Fruit fly (Drosophila melanogaster) whole organism, embryonic: ENCODE measurements around the gene CG32137.

ENCODE experiments used
- Aef1 ChIP-seq: fragments of 200-800 bp; sonication (Bioruptor generic); IDR thresholded peaks from 3 replicates; pipeline ENCODE4 v1.3.6; 2022; ENCODE audit warnings: missing biosample characterization, missing genetic modification characterization
- CG10147 ChIP-seq: fragments of 200-800 bp; sonication (Bioruptor generic); optimal IDR thresholded peaks from 2 replicates; lab custom pipeline; 2019; ENCODE audit warnings: missing biosample characterization, mild to moderate bottlenecking, missing genetic modification characterization, moderate library complexity
- CG1233 ChIP-seq: fragments of 200-800 bp; sonication (Bioruptor generic); optimal IDR thresholded peaks from 4 replicates; lab custom pipeline; 2018; ENCODE audit warnings: missing biosample characterization, mild to moderate bottlenecking, missing genetic modification characterization
- CG14441 ChIP-seq: fragments of 200-800 bp; sonication (Bioruptor generic); IDR thresholded peaks from 2 replicates; pipeline ENCODE4 v1.3.6; 2022; ENCODE audit warnings: missing biosample characterization, missing genetic modification characterization
- CG14710 ChIP-seq: fragments of 200-800 bp; sonication (Bioruptor generic); optimal IDR thresholded peaks from 3 replicates; lab custom pipeline; 2019; ENCODE audit warnings: missing biosample characterization, mild to moderate bottlenecking, missing genetic modification characterization, moderate library complexity
- CG15269 ChIP-seq: fragments of 200-800 bp; sonication (Bioruptor generic); optimal IDR thresholded peaks from 2 replicates; lab custom pipeline; 2018; ENCODE audit warnings: missing biosample characterization, mild to moderate bottlenecking, missing genetic modification characterization, moderate library complexity
- CG18262 ChIP-seq: fragments of 200-800 bp; optimal IDR thresholded peaks from 3 replicates; lab custom pipeline; 2019; ENCODE audit warnings: missing biosample characterization, mild to moderate bottlenecking, missing genetic modification characterization, moderate library complexity
- CG18476 ChIP-seq: fragments of 200-800 bp; sonication (Bioruptor generic); optimal IDR thresholded peaks from 2 replicates; lab custom pipeline; 2016; ENCODE audit warnings: missing biosample characterization, mild to moderate bottlenecking, missing genetic modification characterization
- CG2712 ChIP-seq: fragments of 200-800 bp; optimal IDR thresholded peaks from 3 replicates; lab custom pipeline; 2019; ENCODE audit warnings: missing biosample characterization, mild to moderate bottlenecking, missing genetic modification characterization, moderate library complexity
- CG30403 ChIP-seq: fragments of 200-800 bp; sonication (Bioruptor generic); optimal IDR thresholded peaks from 3 replicates; lab custom pipeline; 2016; ENCODE audit warnings: missing biosample characterization, missing genetic modification characterization
- CG31441 ChIP-seq: fragments of 200-800 bp; sonication (Bioruptor generic); IDR thresholded peaks from 2 replicates; pipeline ENCODE4 v1.3.6; 2022; ENCODE audit warnings: missing biosample characterization, missing genetic modification characterization
- CG3407 ChIP-seq: fragments of 200-800 bp; sonication (Bioruptor generic); optimal IDR thresholded peaks from 2 replicates; lab custom pipeline; 2018; ENCODE audit warnings: missing biosample characterization, mild to moderate bottlenecking, missing genetic modification characterization
- CG43689 ChIP-seq: fragments of 200-800 bp; sonication (Bioruptor generic); IDR thresholded peaks from 2 replicates; pipeline ENCODE4 v1.3.6; 2022; ENCODE audit warnings: missing biosample characterization, missing genetic modification characterization
- CG7556 ChIP-seq: fragments of 200-800 bp; sonication (Bioruptor generic); optimal IDR thresholded peaks from 2 replicates; lab custom pipeline; 2017; ENCODE audit warnings: missing biosample characterization, mild to moderate bottlenecking, missing genetic modification characterization
- CG8281 ChIP-seq: fragments of 200-800 bp; sonication (Bioruptor generic); optimal IDR thresholded peaks from 2 replicates; lab custom pipeline; 2018; ENCODE audit warnings: missing biosample characterization, mild to moderate bottlenecking, missing genetic modification characterization, moderate library complexity
- CG9609 ChIP-seq: fragments of 200-800 bp; sonication (Bioruptor generic); optimal IDR thresholded peaks from 3 replicates; lab custom pipeline; 2016; ENCODE audit warnings: missing biosample characterization, missing genetic modification characterization
- Drgx ChIP-seq: fragments of 200-800 bp; sonication (Bioruptor generic); IDR thresholded peaks from 2 replicates; pipeline ENCODE4 v1.3.6; 2022; ENCODE audit warnings: missing biosample characterization, missing genetic modification characterization
- ERR ChIP-seq: fragments of 200-800 bp; sonication (Bioruptor generic); optimal IDR thresholded peaks from 2 replicates; lab custom pipeline; 2016; ENCODE audit warnings: missing biosample characterization, missing genetic modification characterization
- Eip74EF ChIP-seq, 2 experiments: fragments of 200-800 bp in 1 of 2; fragments of >200 bp in 1 of 2; sonication (Bioruptor generic) in 1 of 2; optimal IDR thresholded peaks; 2 replicates each; lab custom pipeline; 2017 to 2019; ENCODE audit warnings: missing biosample characterization in 2 of 2, missing genetic modification characterization in 2 of 2, mild to moderate bottlenecking in 1 of 2, moderate library complexity in 1 of 2
- Fer1 ChIP-seq: fragments of 200-800 bp; sonication (Bioruptor generic); optimal IDR thresholded peaks from 2 replicates; lab custom pipeline; 2017; ENCODE audit warnings: missing biosample characterization, mild to moderate bottlenecking, missing genetic modification characterization
- GATAe ChIP-seq: fragments of 200-800 bp; sonication (Bioruptor generic); conservative IDR thresholded peaks from 2 replicates; pipeline ENCODE4 v1.3.6; 2022; ENCODE audit warnings: missing biosample characterization, missing genetic modification characterization
- Hmr ChIP-seq: fragments of 200-800 bp; sonication (Bioruptor generic); optimal IDR thresholded peaks from 3 replicates; lab custom pipeline; 2017; ENCODE audit warnings: mild to moderate bottlenecking, missing biosample characterization, missing genetic modification reagents, missing genetic modification characterization
- Hr3 ChIP-seq: fragments of 200-800 bp; sonication (Bioruptor generic); optimal IDR thresholded peaks from 3 replicates; lab custom pipeline; 2016; ENCODE audit warnings: missing biosample characterization, missing genetic modification characterization
- Hr51 ChIP-seq, 2 experiments: fragments of 200-800 bp; sonication (Bioruptor generic); optimal IDR thresholded peaks; 2 replicates in 1 of 2; 3 replicates in 1 of 2; lab custom pipeline; 2016 to 2018; ENCODE audit warnings: missing biosample characterization in 2 of 2, missing genetic modification characterization in 2 of 2, mild to moderate bottlenecking in 1 of 2, moderate library complexity in 1 of 2
- Med ChIP-seq: fragments of 200-800 bp; sonication (Bioruptor generic); peaks from one replicate; lab custom pipeline; 2016; ENCODE audit warnings: missing biosample characterization, missing genetic modification characterization, mild to moderate bottlenecking, inconsistent platforms, moderate library complexity
- Mes4 ChIP-seq: fragments of 200-800 bp; sonication (Bioruptor generic); optimal IDR thresholded peaks from 2 replicates; lab custom pipeline; 2016; ENCODE audit warnings: missing biosample characterization, missing genetic modification characterization
- NfI ChIP-seq: fragments of 200-800 bp; sonication (Bioruptor generic); optimal IDR thresholded peaks from 3 replicates; lab custom pipeline; 2018; ENCODE audit warnings: missing biosample characterization, mild to moderate bottlenecking, missing genetic modification characterization, moderate library complexity
- Oli ChIP-seq: fragments of 200-800 bp; sonication (Bioruptor generic); optimal IDR thresholded peaks from 2 replicates; lab custom pipeline; 2018; ENCODE audit warnings: missing biosample characterization, mild to moderate bottlenecking, missing genetic modification characterization, moderate library complexity
- Sox100B ChIP-seq: fragments of 200-800 bp; sonication (Bioruptor generic); optimal IDR thresholded peaks from 3 replicates; lab custom pipeline; 2018; ENCODE audit warnings: missing biosample characterization, mild to moderate bottlenecking, missing genetic modification characterization
- Ssrp ChIP-seq: fragments of 200-800 bp; sonication (Bioruptor generic); optimal IDR thresholded peaks from 2 replicates; lab custom pipeline; 2018; ENCODE audit warnings: missing biosample characterization, mild to moderate bottlenecking, missing genetic modification characterization, moderate library complexity
- Trl ChIP-seq, 3 experiments: fragments of >200 bp in 2 of 3; fragments of 200-800 bp in 1 of 3; sonication (Bioruptor generic) in 1 of 3; optimal IDR thresholded peaks; 2 replicates in 1 of 3; 3 replicates in 2 of 3; lab custom pipeline; 2016 to 2017; ENCODE audit warnings: missing biosample characterization in 1 of 3, missing genetic modification characterization in 1 of 3
- Xbp1 ChIP-seq: fragments of 200-800 bp; sonication (Bioruptor generic); optimal IDR thresholded peaks from 3 replicates; lab custom pipeline; 2016; ENCODE audit warnings: missing biosample characterization, mild to moderate bottlenecking, missing genetic modification characterization
- ap ChIP-seq: fragments of 200-800 bp; sonication (Bioruptor generic); IDR thresholded peaks from 2 replicates; pipeline ENCODE4 v1.3.6; 2022; ENCODE audit warnings: missing biosample characterization, missing genetic modification characterization
- chif ChIP-seq, 2 experiments: fragments of 200-800 bp; sonication (Bioruptor generic); optimal IDR thresholded peaks; 3 replicates each; lab custom pipeline; 2016; ENCODE audit warnings: missing biosample characterization in 2 of 2, missing genetic modification characterization in 2 of 2
- cwo ChIP-seq: fragments of 200-800 bp; sonication (Bioruptor generic); optimal IDR thresholded peaks from 3 replicates; lab custom pipeline; 2017; ENCODE audit warnings: missing biosample characterization, missing genetic modification characterization, mild to moderate bottlenecking, moderate library complexity, missing genetic modification reagents
- dysf ChIP-seq: fragments of 200-800 bp; sonication (Bioruptor generic); IDR thresholded peaks from 3 replicates; pipeline ENCODE4 v1.3.6; 2022; ENCODE audit warnings: missing biosample characterization, missing genetic modification characterization
- emc ChIP-seq: fragments of 200-800 bp; sonication (Bioruptor generic); optimal IDR thresholded peaks from 2 replicates; lab custom pipeline; 2016; ENCODE audit warnings: missing biosample characterization, missing genetic modification characterization
- eve ChIP-seq, 2 experiments: fragments of >200 bp; optimal IDR thresholded peaks; 2 replicates each; lab custom pipeline; 2017; ENCODE audit warnings: missing biosample characterization in 2 of 2, missing genetic modification characterization in 2 of 2
- h ChIP-seq: fragments of >200 bp; optimal IDR thresholded peaks from 2 replicates; lab custom pipeline; 2017
- hth ChIP-seq: fragments of >200 bp; optimal IDR thresholded peaks from 2 replicates; lab custom pipeline; 2017; ENCODE audit warnings: inconsistent platforms
- ind ChIP-seq: fragments of 200-800 bp; sonication (Bioruptor generic); optimal IDR thresholded peaks from 3 replicates; lab custom pipeline; 2016; ENCODE audit warnings: missing biosample characterization, missing genetic modification characterization
- nau ChIP-seq: fragments of 200-800 bp; sonication (Bioruptor generic); optimal IDR thresholded peaks from 3 replicates; lab custom pipeline; 2017; ENCODE audit warnings: missing biosample characterization, mild to moderate bottlenecking, missing genetic modification characterization, missing genetic modification reagents
- pan ChIP-seq, 4 experiments: fragments of >200 bp in 3 of 4; fragments of 200-800 bp in 1 of 4; sonication (Bioruptor generic) in 1 of 4; optimal IDR thresholded peaks in 3 of 4; IDR thresholded peaks in 1 of 4; 2 replicates each; pipeline versions ENCODE4 v1.3.6 to Lab custom; 2017 to 2022; ENCODE audit warnings: missing biosample characterization in 2 of 4, missing genetic modification characterization in 2 of 4, mixed read lengths in 1 of 4
- prd ChIP-seq, 3 experiments: fragments of >200 bp in 2 of 3; fragments of 200-800 bp in 1 of 3; sonication (Bioruptor generic) in 1 of 3; optimal IDR thresholded peaks in 2 of 3; IDR thresholded peaks in 1 of 3; 2 replicates in 2 of 3; 3 replicates in 1 of 3; pipeline versions ENCODE4 v1.3.6 to Lab custom; 2017 to 2022; ENCODE audit warnings: missing biosample characterization in 1 of 3, missing genetic modification characterization in 1 of 3
- so ChIP-seq: fragments of 200-800 bp; sonication (Bioruptor generic); IDR thresholded peaks from 3 replicates; pipeline ENCODE4 v1.3.6; 2022; ENCODE audit warnings: missing biosample characterization, missing genetic modification characterization
- sr ChIP-seq: fragments of 200-800 bp; sonication (Bioruptor generic); IDR thresholded peaks from 3 replicates; pipeline ENCODE4 v1.3.6; 2022; ENCODE audit warnings: missing biosample characterization, missing genetic modification characterization
- tin ChIP-seq: fragments of 200-800 bp; sonication (Bioruptor generic); optimal IDR thresholded peaks from 3 replicates; lab custom pipeline; 2016; ENCODE audit warnings: missing biosample characterization, missing genetic modification characterization
- wdn ChIP-seq: fragments of 200-800 bp; sonication (Bioruptor generic); IDR thresholded peaks from 2 replicates; pipeline ENCODE4 v1.3.6; 2022; ENCODE audit warnings: missing biosample characterization, missing genetic modification characterization

CG32137 gene

DNA sequence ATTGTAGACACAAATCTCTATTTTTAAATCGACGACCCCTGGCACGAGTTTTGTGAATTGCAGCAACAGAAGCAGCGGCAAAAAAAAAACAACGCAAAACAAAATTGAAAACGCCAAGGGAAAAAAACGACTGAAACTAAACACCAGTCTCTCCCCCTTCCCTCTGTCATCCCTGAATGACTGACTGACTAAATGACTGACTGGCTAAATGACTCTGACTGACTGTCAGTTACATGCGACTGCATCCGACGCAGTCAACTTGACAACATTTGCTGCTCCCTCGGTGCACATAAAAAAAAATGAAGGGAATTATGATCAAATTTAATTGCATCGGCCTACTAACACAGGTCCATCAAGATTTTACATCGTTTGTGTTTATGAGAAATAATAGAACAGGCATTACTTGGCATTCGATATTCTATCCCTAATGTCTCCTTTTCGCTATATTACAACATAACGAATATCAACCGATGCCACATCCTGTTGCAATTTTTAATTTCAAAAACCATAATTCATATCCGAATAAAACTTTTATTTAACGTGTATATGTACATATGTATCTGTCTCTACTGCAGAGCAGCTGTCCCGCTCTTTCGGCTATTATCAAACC is 21.4 kb upstream of the CG32137 start (continued):
- TF ChIP-seq Fer1, result peak; percentile 3
- TF ChIP-seq hth, result no peak
- peak; percentile 10 for TF ChIP-seq nau (GFP tag; lab: Kevin White, UChicago)
- TF ChIP-seq Mes4 (GFP tag; lab: Kevin White, UChicago), result no peak
- peak in 1 of 2 experiments; percentile 77 for TF ChIP-seq Hr51 (GFP tag; optimal IDR thresholded peaks at IDR 0.05; lab: Kevin White, UChicago)
- no peak for TF ChIP-seq CG9609 (GFP tag; lab: Kevin White, UChicago)
- TF ChIP-seq emc (GFP tag; lab: Kevin White, UChicago), result no peak
- TF ChIP-seq Aef1 (GFP tag; lab: Robert Waterston, UW), result no peak
- TF ChIP-seq tin (GFP tag; lab: Kevin White, UChicago), result peak; percentile 16
- TF ChIP-seq CG1233 (GFP tag; lab: Kevin White, UChicago), result peak; percentile 14
- peak; percentile 15 for TF ChIP-seq CG2712
- TF ChIP-seq h (lab: Kevin White, UChicago), result no peak
- no peak for TF ChIP-seq CG3407 (GFP tag; lab: Kevin White, UChicago)
- no peak for TF ChIP-seq ERR (GFP tag; lab: Kevin White, UChicago)
- peak; percentile 5 for TF ChIP-seq CG10147
- peak; percentile 16 for TF ChIP-seq CG15269 (tag; lab: Kevin White, UChicago)
- peak in 1 of 2 experiments; percentile 60 for TF ChIP-seq Eip74EF (GFP tag; optimal IDR thresholded peaks at IDR 0.05; lab: Kevin White, UChicago)
- TF ChIP-seq chif (GFP tag; optimal IDR thresholded peaks at IDR 0.05; lab: Kevin White, UChicago), result peak in 1 of 2 experiments; percentile 6
- peak; percentile 47 for TF ChIP-seq Drgx
- peak; percentile 22 for TF ChIP-seq CG14710 (tag; lab: Kevin White, UChicago)
- TF ChIP-seq CG31441 (GFP tag; lab: Robert Waterston, UW), result peak; percentile 79
- TF ChIP-seq Med (GFP tag; lab: Kevin White, UChicago), result peak; percentile 65
- TF ChIP-seq NfI (GFP tag; lab: Kevin White, UChicago), result peak; percentile 5
- TF ChIP-seq CG8281, result peak; percentile 91
- peak; percentile 44 for TF ChIP-seq CG7556 (GFP tag; lab: Kevin White, UChicago)
- TF ChIP-seq Ssrp (tag; lab: Kevin White, UChicago), result peak; percentile 38
- TF ChIP-seq cwo (GFP tag; lab: Kevin White, UChicago), result no peak
- TF ChIP-seq Hmr (GFP tag; lab: Kevin White, UChicago), result no peak
- TF ChIP-seq CG18262 (tag; lab: Kevin White, UChicago), result peak; percentile 19
- peak; percentile 35; the same call in 1 of the 2 replicates for TF ChIP-seq CG14441 (GFP tag; lab: Robert Waterston, UW)
- peak; percentile 24 for TF ChIP-seq ind (GFP tag; lab: Kevin White, UChicago)
- no peak for TF ChIP-seq sr (GFP tag; lab: Robert Waterston, UW)
- TF ChIP-seq pan (optimal IDR thresholded peaks at IDR 0.05; lab: Kevin White, UChicago), result no peak
- TF ChIP-seq pan (GFP tag; optimal IDR thresholded peaks at IDR 0.05 in 1 of 2, IDR thresholded peaks at IDR 0.05 in 1 of 2), result no peak
- no peak for TF ChIP-seq prd (optimal IDR thresholded peaks at IDR 0.05; lab: Kevin White, UChicago)
- peak; percentile 50; the same call in 1 of the 3 replicates for TF ChIP-seq prd (GFP tag; IDR thresholded peaks at IDR 0.05; lab: Robert Waterston, UW)
- TF ChIP-seq Xbp1 (GFP tag; lab: Kevin White, UChicago), result peak; percentile 7
- TF ChIP-seq ap (GFP tag; lab: Robert Waterston, UW), result 0 out of 2 replicates have a peak, but pooled peaks have one; percentile 4
- no peak for TF ChIP-seq wdn (GFP tag; lab: Robert Waterston, UW)
- TF ChIP-seq eve (GFP tag; optimal IDR thresholded peaks at IDR 0.05; lab: Kevin White, UChicago), result peak in 1 of 2 experiments; percentile 65
- TF ChIP-seq dysf, result peak; percentile 34; the same call in 1 of the 3 replicates
- TF ChIP-seq Sox100B (GFP tag; lab: Kevin White, UChicago), result peak; percentile 68
- no peak for TF ChIP-seq Trl (optimal IDR thresholded peaks at IDR 0.05; lab: Kevin White, UChicago)
- peak; percentile 24 for TF ChIP-seq Trl (GFP tag; optimal IDR thresholded peaks at IDR 0.05; lab: Kevin White, UChicago)
- TF ChIP-seq Oli (tag; lab: Kevin White, UChicago), result peak; percentile 58
- TF ChIP-seq so (GFP tag; lab: Robert Waterston, UW), result peak; percentile 12; the same call in 1 of the 3 replicates
- no peak for TF ChIP-seq GATAe (GFP tag; lab: Robert Waterston, UW)
- TF ChIP-seq CG43689 (GFP tag; lab: Robert Waterston, UW), result no peak
- peak; percentile 51 for TF ChIP-seq CG30403 (GFP tag; lab: Kevin White, UChicago)
- no peak for TF ChIP-seq Hr3 (GFP tag; lab: Kevin White, UChicago)
- peak; percentile 1 for TF ChIP-seq CG18476 (GFP tag; lab: Kevin White, UChicago)
